Fruit fly (Drosophila melanogaster) whole organism, embryonic: ENCODE data around the gene Chmp1.

Experiments
- CG10959 ChIP-seq: fragments of 200-800 bp; sonication (Bioruptor generic); IDR thresholded peaks from 2 replicates; pipeline ENCODE4 v1.3.6; 2022; ENCODE audit warnings: missing biosample characterization, missing genetic modification characterization
- CG12744 ChIP-seq: fragments of 200-800 bp; sonication (Bioruptor generic); optimal IDR thresholded peaks from 2 replicates; lab custom pipeline; 2016; ENCODE audit warnings: missing biosample characterization, missing genetic modification characterization
- CG14014 ChIP-seq: fragments of 200-800 bp; sonication (Bioruptor generic); IDR thresholded peaks from 2 replicates; pipeline ENCODE4 v1.3.6; 2022; ENCODE audit warnings: missing biosample characterization, missing genetic modification characterization
- CG17385 ChIP-seq: fragments of 200-800 bp; sonication (Bioruptor generic); optimal IDR thresholded peaks from 3 replicates; lab custom pipeline; 2018; ENCODE audit warnings: missing biosample characterization, mild to moderate bottlenecking, missing genetic modification characterization
- CG17802 ChIP-seq: fragments of 200-800 bp; sonication (Bioruptor generic); optimal IDR thresholded peaks from 2 replicates; lab custom pipeline; 2018; ENCODE audit warnings: missing biosample characterization, mild to moderate bottlenecking, missing genetic modification characterization, moderate library complexity
- CG18262 ChIP-seq: fragments of 200-800 bp; optimal IDR thresholded peaks from 3 replicates; lab custom pipeline; 2019; ENCODE audit warnings: missing biosample characterization, mild to moderate bottlenecking, missing genetic modification characterization, moderate library complexity
- CG2116 ChIP-seq: fragments of 200-800 bp; sonication (Bioruptor generic); optimal IDR thresholded peaks from 3 replicates; lab custom pipeline; 2018; ENCODE audit warnings: missing biosample characterization, mild to moderate bottlenecking, missing genetic modification characterization
- CG4617 ChIP-seq: fragments of 200-800 bp; sonication (Bioruptor generic); optimal IDR thresholded peaks from 3 replicates; lab custom pipeline; 2016; ENCODE audit warnings: missing biosample characterization, missing genetic modification characterization, borderline replicate concordance
- CG6254 ChIP-seq: fragments of 200-800 bp; sonication (Bioruptor generic); optimal IDR thresholded peaks from 3 replicates; lab custom pipeline; 2017; ENCODE audit warnings: mild to moderate bottlenecking, missing biosample characterization, missing genetic modification reagents, missing genetic modification characterization
- CG7786 ChIP-seq: fragments of 200-800 bp; sonication (Bioruptor generic); optimal IDR thresholded peaks from 2 replicates; lab custom pipeline; 2016; ENCODE audit warnings: missing biosample characterization, missing genetic modification characterization
- CG8944 ChIP-seq: fragments of 200-800 bp; sonication (Bioruptor generic); optimal IDR thresholded peaks from 3 replicates; lab custom pipeline; 2016; ENCODE audit warnings: missing biosample characterization, missing genetic modification characterization
- Dfd ChIP-seq, 2 experiments: fragments of >200 bp; optimal IDR thresholded peaks; 2 replicates each; lab custom pipeline; 2017; ENCODE audit warnings: missing biosample characterization in 2 of 2, missing genetic modification characterization in 2 of 2
- Dip3 ChIP-seq: fragments of 200-800 bp; sonication (Bioruptor generic); optimal IDR thresholded peaks from 3 replicates; lab custom pipeline; 2016; ENCODE audit warnings: missing biosample characterization, missing genetic modification characterization
- Eip74EF ChIP-seq, 2 experiments: fragments of 200-800 bp in 1 of 2; fragments of >200 bp in 1 of 2; sonication (Bioruptor generic) in 1 of 2; optimal IDR thresholded peaks; 2 replicates each; lab custom pipeline; 2017 to 2019; ENCODE audit warnings: missing biosample characterization in 2 of 2, missing genetic modification characterization in 2 of 2, mild to moderate bottlenecking in 1 of 2, moderate library complexity in 1 of 2
- Fer2 ChIP-seq: fragments of 200-800 bp; sonication (Bioruptor generic); optimal IDR thresholded peaks from 2 replicates; lab custom pipeline; 2018; ENCODE audit warnings: missing biosample characterization, mild to moderate bottlenecking, missing genetic modification characterization, moderate library complexity
- Gsc ChIP-seq: fragments of 200-800 bp; sonication (Bioruptor generic); IDR thresholded peaks from 2 replicates; pipeline ENCODE4 v1.3.6; 2022; ENCODE audit warnings: missing biosample characterization, missing genetic modification characterization
- Lim3 ChIP-seq: fragments of 200-800 bp; sonication (Bioruptor generic); IDR thresholded peaks from 2 replicates; pipeline ENCODE4 v1.3.6; 2022; ENCODE audit warnings: missing biosample characterization, missing genetic modification characterization
- Nf-YA ChIP-seq: fragments of 200-800 bp; sonication (Bioruptor generic); IDR thresholded peaks from 2 replicates; pipeline ENCODE4 v1.3.6; 2022; ENCODE audit warnings: missing biosample characterization, missing genetic modification characterization
- Sry-β ChIP-seq: fragments of 200-800 bp; sonication (Bioruptor generic); optimal IDR thresholded peaks from 2 replicates; lab custom pipeline; 2018; ENCODE audit warnings: missing biosample characterization, mild to moderate bottlenecking, missing genetic modification characterization, moderate library complexity
- Tbp ChIP-seq: fragments of >200 bp; optimal IDR thresholded peaks from 2 replicates; lab custom pipeline; 2018; ENCODE audit warnings: missing biosample characterization, missing genetic modification characterization
- Trl ChIP-seq, 3 experiments: fragments of >200 bp in 2 of 3; fragments of 200-800 bp in 1 of 3; sonication (Bioruptor generic) in 1 of 3; optimal IDR thresholded peaks; 2 replicates in 1 of 3; 3 replicates in 2 of 3; lab custom pipeline; 2016 to 2017; ENCODE audit warnings: missing biosample characterization in 1 of 3, missing genetic modification characterization in 1 of 3
- ab ChIP-seq: fragments of 200-800 bp; sonication (Bioruptor generic); optimal IDR thresholded peaks from 2 replicates; lab custom pipeline; 2016; ENCODE audit warnings: missing biosample characterization, missing genetic modification characterization
- amos ChIP-seq: fragments of 200-800 bp; sonication (Bioruptor generic); IDR thresholded peaks from 2 replicates; pipeline ENCODE4 v1.3.6; 2022; ENCODE audit warnings: missing biosample characterization, missing genetic modification characterization; ENCODE audit not compliant: partially characterized antibody
- ara ChIP-seq: fragments of 200-800 bp; sonication (Bioruptor generic); IDR thresholded peaks from 2 replicates; pipeline ENCODE4 v1.3.6; 2022; ENCODE audit warnings: missing biosample characterization, missing genetic modification characterization
- ase ChIP-seq: fragments of 200-800 bp; sonication (Bioruptor generic); IDR thresholded peaks from 3 replicates; pipeline ENCODE4 v1.3.6; 2022; ENCODE audit warnings: missing biosample characterization, missing genetic modification characterization
- bbx ChIP-seq: fragments of 200-800 bp; sonication (Bioruptor generic); IDR thresholded peaks from 2 replicates; pipeline ENCODE4 v1.3.6; 2022; ENCODE audit warnings: missing biosample characterization, missing genetic modification characterization; ENCODE audit not compliant: partially characterized antibody
- br ChIP-seq: fragments of >200 bp; optimal IDR thresholded peaks from 2 replicates; lab custom pipeline; 2017
- crc ChIP-seq: fragments of 200-800 bp; sonication (Bioruptor generic); optimal IDR thresholded peaks from 2 replicates; lab custom pipeline; 2016; ENCODE audit warnings: missing biosample characterization, missing genetic modification characterization
- dimm ChIP-seq: fragments of 200-800 bp; sonication (Bioruptor generic); IDR thresholded peaks from 2 replicates; pipeline ENCODE4 v1.3.6; 2022; ENCODE audit warnings: missing biosample characterization, missing genetic modification characterization
- ems ChIP-seq: fragments of 200-800 bp; sonication (Bioruptor generic); optimal IDR thresholded peaks from 3 replicates; lab custom pipeline; 2016; ENCODE audit warnings: missing biosample characterization, missing genetic modification characterization
- esg ChIP-seq: fragments of 200-800 bp; sonication (Bioruptor generic); conservative IDR thresholded peaks from 2 replicates; pipeline ENCODE4 v1.3.6; 2022; ENCODE audit warnings: missing biosample characterization, missing genetic modification characterization
- eve ChIP-seq, 2 experiments: fragments of >200 bp; optimal IDR thresholded peaks; 2 replicates each; lab custom pipeline; 2017; ENCODE audit warnings: missing biosample characterization in 2 of 2, missing genetic modification characterization in 2 of 2
- gsb-n ChIP-seq: fragments of 200-800 bp; sonication (Bioruptor generic); optimal IDR thresholded peaks from 3 replicates; lab custom pipeline; 2018; ENCODE audit warnings: missing biosample characterization, mild to moderate bottlenecking, missing genetic modification characterization
- hb ChIP-seq: fragments of 200-800 bp; sonication (Bioruptor generic); IDR thresholded peaks from 3 replicates; pipeline ENCODE4 v1.3.6; 2022; ENCODE audit warnings: missing biosample characterization, missing genetic modification characterization; ENCODE audit not compliant: partially characterized antibody
- hth ChIP-seq: fragments of >200 bp; optimal IDR thresholded peaks from 2 replicates; lab custom pipeline; 2017; ENCODE audit warnings: inconsistent platforms
- jumu ChIP-seq: fragments of 200-800 bp; sonication (Bioruptor generic); optimal IDR thresholded peaks from 3 replicates; lab custom pipeline; 2016; ENCODE audit warnings: missing biosample characterization, missing genetic modification characterization
- lilli ChIP-seq: fragments of 200-800 bp; sonication (Bioruptor generic); optimal IDR thresholded peaks from 3 replicates; lab custom pipeline; 2016; ENCODE audit warnings: missing biosample characterization, missing genetic modification characterization
- mam ChIP-seq: fragments of 200-800 bp; sonication (Bioruptor generic); optimal IDR thresholded peaks from 3 replicates; lab custom pipeline; 2016; ENCODE audit warnings: missing biosample characterization, missing genetic modification characterization
- p53 ChIP-seq: fragments of 200-800 bp; sonication (Bioruptor generic); optimal IDR thresholded peaks from 2 replicates; lab custom pipeline; 2016; ENCODE audit warnings: missing biosample characterization, missing genetic modification characterization
- pfk ChIP-seq: fragments of 200-800 bp; sonication (Bioruptor generic); optimal IDR thresholded peaks from 2 replicates; lab custom pipeline; 2018; ENCODE audit warnings: missing biosample characterization, mild to moderate bottlenecking, missing genetic modification characterization, moderate library complexity
- sd ChIP-seq: fragments of 200-800 bp; sonication (Bioruptor generic); optimal IDR thresholded peaks from 3 replicates; lab custom pipeline; 2018; ENCODE audit warnings: missing biosample characterization, mild to moderate bottlenecking, missing genetic modification characterization, moderate library complexity
- sens ChIP-seq: fragments of 200-800 bp; sonication (Bioruptor generic); peaks from one replicate; lab custom pipeline; 2016; ENCODE audit warnings: missing biosample characterization, missing genetic modification characterization
- sim ChIP-seq: fragments of 200-800 bp; sonication (Bioruptor generic); IDR thresholded peaks from 2 replicates; pipeline ENCODE4 v1.3.6; 2022; ENCODE audit warnings: missing biosample characterization, missing genetic modification characterization
- sima ChIP-seq: fragments of 200-800 bp; sonication (Bioruptor generic); optimal IDR thresholded peaks from 2 replicates; lab custom pipeline; 2016; ENCODE audit warnings: missing biosample characterization, missing genetic modification characterization
- sug ChIP-seq: fragments of 200-800 bp; optimal IDR thresholded peaks from 2 replicates; lab custom pipeline; 2019; ENCODE audit warnings: missing biosample characterization, mild to moderate bottlenecking, missing genetic modification characterization, moderate library complexity
- tap ChIP-seq: fragments of 200-800 bp; optimal IDR thresholded peaks from 3 replicates; lab custom pipeline; 2019; ENCODE audit warnings: missing biosample characterization, mild to moderate bottlenecking, missing genetic modification characterization, moderate library complexity
- tin ChIP-seq: fragments of 200-800 bp; sonication (Bioruptor generic); optimal IDR thresholded peaks from 3 replicates; lab custom pipeline; 2016; ENCODE audit warnings: missing biosample characterization, missing genetic modification characterization
- tio ChIP-seq: fragments of 200-800 bp; sonication (Bioruptor generic); optimal IDR thresholded peaks from 2 replicates; lab custom pipeline; 2017; ENCODE audit warnings: missing biosample characterization, missing genetic modification characterization, inconsistent platforms
- twi ChIP-seq: fragments of 200-800 bp; optimal IDR thresholded peaks from 2 replicates; lab custom pipeline; 2019; ENCODE audit warnings: missing biosample characterization, mild to moderate bottlenecking, missing genetic modification characterization, moderate library complexity
- vvl ChIP-seq: fragments of 200-800 bp; sonication (Bioruptor generic); IDR thresholded peaks from 2 replicates; pipeline ENCODE4 v1.3.6; 2022; ENCODE audit warnings: missing biosample characterization, missing genetic modification characterization

The Chmp1 gene

DNA sequence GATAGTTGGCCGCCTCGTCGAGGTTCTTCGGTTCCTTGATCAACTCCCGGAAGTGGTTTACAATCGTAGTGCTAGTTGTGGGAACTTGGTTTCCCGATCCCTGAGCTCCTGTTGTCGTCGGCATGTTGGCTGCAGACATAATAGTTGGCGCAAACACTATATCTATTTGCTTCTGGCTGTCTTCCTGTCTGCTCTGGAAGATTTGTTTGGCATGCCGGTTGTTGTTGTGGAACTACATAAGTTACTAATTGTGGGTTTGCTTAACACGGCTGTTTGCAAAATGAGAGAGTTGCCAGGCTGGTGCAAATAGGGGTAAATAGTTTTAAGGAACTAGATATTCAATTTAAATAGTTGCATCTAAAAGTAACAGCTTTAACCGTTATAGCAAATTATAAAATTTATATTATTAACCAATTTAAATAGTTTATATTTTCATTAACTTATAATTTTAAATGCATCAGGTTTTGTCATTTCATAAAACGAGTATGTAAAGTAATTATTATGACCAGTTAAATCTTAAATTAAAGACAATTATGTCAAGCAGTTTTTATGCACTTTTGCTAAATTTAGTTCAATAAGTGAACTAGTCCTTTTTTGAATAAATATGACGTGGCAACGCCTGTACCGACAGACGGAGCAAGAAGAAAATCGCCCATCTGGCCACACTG, 2.2 kb downstream of the Chmp1 start, which contains the start of the genes Sgf11 and CG32202 (continued):
- TF ChIP-seq ara (GFP tag; lab: Robert Waterston, UW): 0 out of 2 replicates have a peak, but pooled peaks have one; percentile 36
- no peak for TF ChIP-seq sd (tag; lab: Kevin White, UChicago)
- no peak for TF ChIP-seq crc (GFP tag; lab: Kevin White, UChicago)
- peak; percentile 34 for TF ChIP-seq tin
- no peak for TF ChIP-seq br
- TF ChIP-seq Fer2: peak; percentile 36
- TF ChIP-seq ems (GFP tag; lab: Kevin White, UChicago): no peak
- TF ChIP-seq amos (GFP tag; lab: Robert Waterston, UW): peak; percentile 34; the same call in 1 of the 2 replicates
- no peak for TF ChIP-seq sima (GFP tag; lab: Kevin White, UChicago)
- peak; percentile 44 for TF ChIP-seq CG4617 (GFP tag; lab: Kevin White, UChicago)
- no peak for TF ChIP-seq Nf-YA (GFP tag; lab: Robert Waterston, UW)
- TF ChIP-seq gsb-n: peak; percentile 48
- no peak for TF ChIP-seq pfk (GFP tag; lab: Kevin White, UChicago)
- TF ChIP-seq Lim3 (GFP tag; lab: Robert Waterston, UW): no peak
- peak; percentile 53; the same call in 1 of the 2 replicates for TF ChIP-seq esg (GFP tag; lab: Robert Waterston, UW)
- TF ChIP-seq Eip74EF (GFP tag; optimal IDR thresholded peaks at IDR 0.05; lab: Kevin White, UChicago): peak in 1 of 2 experiments; percentile 26
- TF ChIP-seq eve (GFP tag; optimal IDR thresholded peaks at IDR 0.05; lab: Kevin White, UChicago): no peak
- no peak for TF ChIP-seq bbx (GFP tag; lab: Robert Waterston, UW)
- no peak; the same call in none of the 2 replicates for TF ChIP-seq vvl (GFP tag; lab: Robert Waterston, UW)
- peak; percentile 76 for TF ChIP-seq sens
- TF ChIP-seq jumu (GFP tag; lab: Kevin White, UChicago): no peak
- no peak for TF ChIP-seq CG12744
- no peak for TF ChIP-seq Dfd (GFP tag; optimal IDR thresholded peaks at IDR 0.05; lab: Kevin White, UChicago)
- no peak for TF ChIP-seq Tbp (GFP tag; lab: Kevin White, UChicago)
- TF ChIP-seq sug (tag; lab: Kevin White, UChicago): peak; percentile 71
- peak; percentile 5 for TF ChIP-seq CG8944 (GFP tag; lab: Kevin White, UChicago)
- peak; percentile 48 for TF ChIP-seq twi (tag; lab: Kevin White, UChicago)
- peak; percentile 42; the same call in 1 of the 3 replicates for TF ChIP-seq ase (GFP tag; lab: Robert Waterston, UW)
- no peak for TF ChIP-seq ab (GFP tag; lab: Kevin White, UChicago)
- TF ChIP-seq CG17802 (tag; lab: Kevin White, UChicago): no peak
- TF ChIP-seq mam (GFP tag; lab: Kevin White, UChicago): peak; percentile 35
- peak; percentile 9 for TF ChIP-seq Dip3
- TF ChIP-seq Gsc (GFP tag; lab: Robert Waterston, UW): no peak
- TF ChIP-seq Sry-β: peak; percentile 20
- TF ChIP-seq CG6254: no peak
- no peak for TF ChIP-seq dimm (GFP tag; lab: Robert Waterston, UW)
- TF ChIP-seq p53: no peak
- TF ChIP-seq CG14014 (GFP tag; lab: Robert Waterston, UW): 0 out of 2 replicates have a peak, but pooled peaks have one; percentile 52
- no peak for TF ChIP-seq Trl (optimal IDR thresholded peaks at IDR 0.05; lab: Kevin White, UChicago)
- TF ChIP-seq Trl (GFP tag; optimal IDR thresholded peaks at IDR 0.05; lab: Kevin White, UChicago): no peak
- no peak for TF ChIP-seq CG7786 (GFP tag; lab: Kevin White, UChicago)
- TF ChIP-seq hth (lab: Kevin White, UChicago): no peak
- no peak for TF ChIP-seq sim (GFP tag; lab: Robert Waterston, UW)
- peak; percentile 42 for TF ChIP-seq CG2116 (GFP tag; lab: Kevin White, UChicago)
- peak; percentile 70 for TF ChIP-seq CG18262 (tag; lab: Kevin White, UChicago)
- TF ChIP-seq hb: no peak
- peak; percentile 52 for TF ChIP-seq CG17385 (GFP tag; lab: Kevin White, UChicago)
- 0 out of 2 replicates have a peak, but pooled peaks have one; percentile 21 for TF ChIP-seq CG10959 (GFP tag; lab: Robert Waterston, UW)
- no peak for TF ChIP-seq tap (tag; lab: Kevin White, UChicago)
- TF ChIP-seq tio: peak; percentile 69
- TF ChIP-seq lilli (GFP tag; lab: Kevin White, UChicago): peak; percentile 57
